Worm (Caenorhabditis elegans): ENCODE measurements around the gene bnc-1.

bnc-1 gene

DNA sequence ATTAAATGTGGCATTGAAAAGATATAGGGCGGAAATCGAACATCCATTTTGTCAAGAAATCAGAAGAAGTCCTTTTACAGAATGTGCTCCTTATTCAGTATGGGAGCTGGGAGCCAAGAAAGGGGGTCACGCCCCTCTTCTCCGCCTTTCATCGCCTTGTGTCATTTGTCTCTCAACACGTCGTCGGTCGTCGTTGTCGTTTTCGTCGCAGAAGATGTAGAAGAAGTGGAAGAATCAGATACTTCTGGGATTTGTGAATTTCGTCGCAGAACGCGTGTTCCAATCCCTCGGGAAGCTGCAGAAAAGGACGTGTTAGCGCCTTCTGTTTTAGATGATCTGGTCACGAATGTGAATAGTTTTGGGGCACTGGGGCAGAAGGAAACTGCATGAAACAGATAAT lies at the start of gene bnc-1:
bnc-1 (minus strand) TSS at position 101 of the 400 bp plus-strand sequence.
- TF ChIP-seq lin-13 (tag; optimal IDR thresholded peaks at IDR 0.05): no peak
- TF ChIP-seq mls-2 (tag; optimal IDR thresholded peaks at IDR 0.05): no peak
- no peak for TF ChIP-seq unc-62 (GFP tag; optimal IDR thresholded peaks at IDR 0.05)
- TF ChIP-seq bed-3 (GFP tag; optimal IDR thresholded peaks at IDR 0.05): no peak
- TF ChIP-seq M03D4.4 (tag; optimal IDR thresholded peaks at IDR 0.05): no peak
- no peak for TF ChIP-seq elt-1 (tag; optimal IDR thresholded peaks at IDR 0.05; ENCODE audit: borderline replicate concordance, insufficient read depth)
- TF ChIP-seq elt-3 (tag; optimal IDR thresholded peaks at IDR 0.05): no peak
- TF ChIP-seq zip-8 (tag; optimal IDR thresholded peaks at IDR 0.05): no peak
- TF ChIP-seq ztf-11 (tag; optimal IDR thresholded peaks at IDR 0.05): no peak
- TF ChIP-seq sptf-1 (tag; optimal IDR thresholded peaks at IDR 0.05): no peak
- no peak for TF ChIP-seq pha-4 (tag; optimal IDR thresholded peaks at IDR 0.05)
- TF ChIP-seq ces-1 (GFP tag; optimal IDR thresholded peaks at IDR 0.05): no peak
- TF ChIP-seq lin-32 (GFP tag; optimal IDR thresholded peaks at IDR 0.05): no peak
- TF ChIP-seq lsy-2 (tag; optimal IDR thresholded peaks at IDR 0.05): no peak

- no peak for TF ChIP-seq lin-13 (tag; optimal IDR thresholded peaks at IDR 0.05)
- no peak for TF ChIP-seq drap-1 (GFP tag; optimal IDR thresholded peaks at IDR 0.05)
- TF ChIP-seq hlh-1 (tag; optimal IDR thresholded peaks at IDR 0.05): no peak
- no peak for TF ChIP-seq cnd-1 (tag; optimal IDR thresholded peaks at IDR 0.05)
- TF ChIP-seq ceh-83 (GFP tag; optimal IDR thresholded peaks at IDR 0.05): no peak
- no peak for TF ChIP-seq nhr-12 (tag; optimal IDR thresholded peaks at IDR 0.05)
- no peak for TF ChIP-seq unc-62 (GFP tag; optimal IDR thresholded peaks at IDR 0.05)
- no peak for TF ChIP-seq ceh-39 (tag; optimal IDR thresholded peaks at IDR 0.05)
- no peak for TF ChIP-seq elt-1 (tag; optimal IDR thresholded peaks at IDR 0.05; ENCODE audit: borderline replicate concordance, insufficient read depth)
- no peak for TF ChIP-seq nhr-2 (tag; optimal IDR thresholded peaks at IDR 0.05)
- no peak for TF ChIP-seq zip-8 (tag; optimal IDR thresholded peaks at IDR 0.05)
- no peak for TF ChIP-seq pha-4 (tag; optimal IDR thresholded peaks at IDR 0.05)
- no peak for TF ChIP-seq nhr-237 (tag; optimal IDR thresholded peaks at IDR 0.05)
Measured at ce11 chrV:12326638-12327037, 49.8 kb upstream of the bnc-1 start.

- no peak for TF ChIP-seq drap-1 (GFP tag; optimal IDR thresholded peaks at IDR 0.05)
- no peak for TF ChIP-seq cnd-1 (tag; optimal IDR thresholded peaks at IDR 0.05)
- no peak for TF ChIP-seq snpc-4 (tag; optimal IDR thresholded peaks at IDR 0.05)
- TF ChIP-seq nhr-28 (tag; optimal IDR thresholded peaks at IDR 0.05): no peak
- TF ChIP-seq lsy-2 (tag; optimal IDR thresholded peaks at IDR 0.05): no peak
- no peak for TF ChIP-seq lin-13 (tag; optimal IDR thresholded peaks at IDR 0.05)
- TF ChIP-seq tbx-8 (GFP tag; optimal IDR thresholded peaks at IDR 0.05): no peak
- no peak for TF ChIP-seq mab-5 (tag; optimal IDR thresholded peaks at IDR 0.05)
Measured at ce11 chrV:12320274-12320839, 43.5 kb upstream of the bnc-1 start.

DNA sequence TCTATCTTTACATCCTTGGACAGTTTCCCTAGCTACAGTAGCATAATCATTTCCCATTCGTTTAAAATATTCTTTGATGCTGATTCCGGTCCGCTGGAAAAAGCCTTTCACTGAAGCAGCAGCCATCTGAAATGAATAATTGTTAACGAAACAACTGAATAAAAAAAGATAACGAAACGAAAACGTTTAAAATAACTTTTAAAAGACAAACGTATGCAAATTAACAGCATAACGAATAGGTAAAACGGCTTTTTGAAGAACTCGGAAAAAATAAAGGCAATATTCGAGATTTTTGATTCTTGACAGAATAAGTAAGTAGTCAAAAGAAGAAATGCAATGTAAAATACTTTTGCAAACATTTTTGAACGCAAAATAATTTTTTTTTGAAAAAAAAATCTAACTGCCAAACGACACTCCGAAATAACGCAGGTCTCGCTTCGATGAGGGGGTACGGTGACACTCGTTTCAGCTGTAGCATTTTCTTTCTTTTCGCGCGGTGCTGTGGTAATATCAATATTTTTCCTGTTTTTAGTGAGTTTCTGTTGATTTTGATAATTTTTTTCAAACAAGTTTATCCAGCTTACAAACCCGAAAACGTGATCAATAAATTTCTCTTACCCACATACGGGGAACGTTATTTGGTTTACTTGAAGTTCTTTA lies 41.2 kb upstream of the bnc-1 start, which contains the start of the genes R04F11.5 and R04F11.2:
R04F11.5 (minus strand) TSS at position 126 of the 660 bp plus-strand sequence.
R04F11.2 (plus strand) TSS at position 488 of the 660 bp plus-strand sequence.
- TF ChIP-seq drap-1 (GFP tag; optimal IDR thresholded peaks at IDR 0.05) (no peak), mab-5 (tag; optimal IDR thresholded peaks at IDR 0.05) (no peak), ces-1 (GFP tag; optimal IDR thresholded peaks at IDR 0.05) (peak; percentile 52), ceh-43 (GFP tag; optimal IDR thresholded peaks at IDR 0.05) (no peak), mls-2 (tag; optimal IDR thresholded peaks at IDR 0.05) (no peak), lin-13 (tag; optimal IDR thresholded peaks at IDR 0.05) (peak; percentile 55), sptf-1 (tag; optimal IDR thresholded peaks at IDR 0.05) (peak; percentile 3), ceh-83 (GFP tag; optimal IDR thresholded peaks at IDR 0.05) (no peak), elt-3 (tag; optimal IDR thresholded peaks at IDR 0.05) (no peak), lin-32 (GFP tag; optimal IDR thresholded peaks at IDR 0.05) (no peak), ceh-39 (tag; optimal IDR thresholded peaks at IDR 0.05) (peak; percentile 41), hlh-1 (tag; optimal IDR thresholded peaks at IDR 0.05) (peak; percentile 47), blmp-1 (tag; optimal IDR thresholded peaks at IDR 0.05) (no peak), unc-62 (GFP tag; optimal IDR thresholded peaks at IDR 0.05) (peak; percentile 31), mep-1 (tag; optimal IDR thresholded peaks at IDR 0.05) (peak; percentile 90), unc-120 (tag; optimal IDR thresholded peaks at IDR 0.05; ENCODE audit: poor library complexity, severe bottlenecking) (no peak), lsy-2 (tag; optimal IDR thresholded peaks at IDR 0.05) (peak; percentile 98), nhr-76 (tag; optimal IDR thresholded peaks at IDR 0.05) (no peak), elt-1 (tag; optimal IDR thresholded peaks at IDR 0.05; ENCODE audit: borderline replicate concordance, insufficient read depth) (no peak), nhr-237 (tag; optimal IDR thresholded peaks at IDR 0.05) (peak; percentile 79), pha-4 (tag; optimal IDR thresholded peaks at IDR 0.05) (peak; percentile 69), nhr-28 (tag; optimal IDR thresholded peaks at IDR 0.05) (no peak), ztf-11 (tag; optimal IDR thresholded peaks at IDR 0.05) (no peak), ham-2 (GFP tag; optimal IDR thresholded peaks at IDR 0.05) (no peak), unc-39 (tag; optimal IDR thresholded peaks at IDR 0.05) (no peak), tbx-8 (GFP tag; optimal IDR thresholded peaks at IDR 0.05) (no peak), bed-3 (GFP tag; optimal IDR thresholded peaks at IDR 0.05) (no peak), nhr-2 (tag; optimal IDR thresholded peaks at IDR 0.05) (no peak), cnd-1 (tag; optimal IDR thresholded peaks at IDR 0.05) (no peak), M03D4.4 (tag; optimal IDR thresholded peaks at IDR 0.05) (no peak), snpc-4 (tag; optimal IDR thresholded peaks at IDR 0.05) (no peak), sem-2 (GFP tag; optimal IDR thresholded peaks at IDR 0.05) (no peak), flh-1 (GFP tag; optimal IDR thresholded peaks at IDR 0.05) (no peak), nhr-12 (tag; optimal IDR thresholded peaks at IDR 0.05) (no peak), zip-8 (tag; optimal IDR thresholded peaks at IDR 0.05) (no peak)
